Fruit fly (Drosophila melanogaster) whole organism, embryonic: ENCODE data around the gene Pex1.

ENCODE experiments used
- Atf3 ChIP-seq: fragments of 200-800 bp; sonication (Bioruptor generic); optimal IDR thresholded peaks from 3 replicates; lab custom pipeline; 2016; ENCODE audit warnings: missing biosample characterization, missing genetic modification characterization
- BtbVII ChIP-seq: fragments of 200-800 bp; sonication (Bioruptor generic); optimal IDR thresholded peaks from 3 replicates; lab custom pipeline; 2017; ENCODE audit warnings: missing biosample characterization, mild to moderate bottlenecking, missing genetic modification characterization
- CG10543 ChIP-seq: fragments of 200-800 bp; sonication (Bioruptor generic); optimal IDR thresholded peaks from 3 replicates; lab custom pipeline; 2017; ENCODE audit warnings: missing biosample characterization, mild to moderate bottlenecking, missing genetic modification characterization, moderate library complexity
- CG10959 ChIP-seq: fragments of 200-800 bp; sonication (Bioruptor generic); IDR thresholded peaks from 2 replicates; pipeline ENCODE4 v1.3.6; 2022; ENCODE audit warnings: missing biosample characterization, missing genetic modification characterization
- CG10979 ChIP-seq: fragments of 200-800 bp; sonication (Bioruptor generic); optimal IDR thresholded peaks from 2 replicates; lab custom pipeline; 2018; ENCODE audit warnings: missing biosample characterization, mild to moderate bottlenecking, missing genetic modification characterization, moderate library complexity
- CG12219 ChIP-seq: fragments of 200-800 bp; sonication (Bioruptor generic); optimal IDR thresholded peaks from 3 replicates; lab custom pipeline; 2018; ENCODE audit warnings: missing biosample characterization, mild to moderate bottlenecking, missing genetic modification characterization
- CG12744 ChIP-seq: fragments of 200-800 bp; sonication (Bioruptor generic); optimal IDR thresholded peaks from 2 replicates; lab custom pipeline; 2016; ENCODE audit warnings: missing biosample characterization, missing genetic modification characterization
- CG13123 ChIP-seq: fragments of 200-800 bp; sonication (Bioruptor generic); optimal IDR thresholded peaks from 2 replicates; lab custom pipeline; 2016; ENCODE audit warnings: missing biosample characterization, missing genetic modification characterization
- CG2129 ChIP-seq: fragments of 200-800 bp; sonication (Bioruptor generic); IDR thresholded peaks from 2 replicates; pipeline ENCODE4 v1.3.6; 2022; ENCODE audit warnings: missing biosample characterization, missing genetic modification characterization; ENCODE audit not compliant: partially characterized antibody
- CG2678 ChIP-seq: fragments of 200-800 bp; sonication (Bioruptor generic); optimal IDR thresholded peaks from 3 replicates; lab custom pipeline; 2019; ENCODE audit warnings: missing biosample characterization, mild to moderate bottlenecking, missing genetic modification characterization, moderate library complexity
- CG2712 ChIP-seq: fragments of 200-800 bp; optimal IDR thresholded peaks from 3 replicates; lab custom pipeline; 2019; ENCODE audit warnings: missing biosample characterization, mild to moderate bottlenecking, missing genetic modification characterization, moderate library complexity
- CG30431 ChIP-seq: fragments of 200-800 bp; sonication (Bioruptor generic); optimal IDR thresholded peaks from 2 replicates; lab custom pipeline; 2017; ENCODE audit warnings: missing biosample characterization, missing genetic modification characterization
- CG32767 ChIP-seq: fragments of 200-800 bp; sonication (Bioruptor generic); IDR thresholded peaks from 2 replicates; pipeline ENCODE4 v1.3.6; 2022; ENCODE audit warnings: missing biosample characterization, missing genetic modification characterization
- CG4328 ChIP-seq: fragments of 200-800 bp; sonication (Bioruptor generic); optimal IDR thresholded peaks from 3 replicates; lab custom pipeline; 2017; ENCODE audit warnings: missing biosample characterization, missing genetic modification reagents, missing genetic modification characterization
- CG6272 ChIP-seq: fragments of 200-800 bp; sonication (Bioruptor generic); IDR thresholded peaks from 2 replicates; pipeline ENCODE4 v1.3.6; 2022; ENCODE audit warnings: missing biosample characterization, missing genetic modification characterization
- CG6654 ChIP-seq: fragments of 200-800 bp; sonication (Bioruptor generic); optimal IDR thresholded peaks from 2 replicates; lab custom pipeline; 2017; ENCODE audit warnings: missing biosample characterization, mild to moderate bottlenecking, missing genetic modification characterization
- Fer3 ChIP-seq: fragments of 200-800 bp; sonication (Bioruptor generic); optimal IDR thresholded peaks from 2 replicates; lab custom pipeline; 2018; ENCODE audit warnings: missing biosample characterization, mild to moderate bottlenecking, missing genetic modification characterization, moderate library complexity
- Gug ChIP-seq: fragments of 200-800 bp; sonication (Bioruptor generic); IDR thresholded peaks from 4 replicates; pipeline ENCODE4 v1.3.6; 2022; ENCODE audit warnings: missing biosample characterization, missing genetic modification characterization
- HLHmδ ChIP-seq: fragments of 200-800 bp; sonication (Bioruptor generic); optimal IDR thresholded peaks from 2 replicates; lab custom pipeline; 2018; ENCODE audit warnings: missing biosample characterization, mild to moderate bottlenecking, missing genetic modification characterization, moderate library complexity
- Lpt ChIP-seq: fragments of >200 bp; optimal IDR thresholded peaks from 2 replicates; lab custom pipeline; 2018; ENCODE audit warnings: missing biosample characterization, missing genetic modification characterization
- MESR4 ChIP-seq: fragments of 200-800 bp; sonication (Bioruptor generic); optimal IDR thresholded peaks from 2 replicates; lab custom pipeline; 2018; ENCODE audit warnings: missing biosample characterization, mild to moderate bottlenecking, missing genetic modification characterization, moderate library complexity
- Sox100B ChIP-seq: fragments of 200-800 bp; sonication (Bioruptor generic); optimal IDR thresholded peaks from 3 replicates; lab custom pipeline; 2018; ENCODE audit warnings: missing biosample characterization, mild to moderate bottlenecking, missing genetic modification characterization
- Sry-β ChIP-seq: fragments of 200-800 bp; sonication (Bioruptor generic); optimal IDR thresholded peaks from 2 replicates; lab custom pipeline; 2018; ENCODE audit warnings: missing biosample characterization, mild to moderate bottlenecking, missing genetic modification characterization, moderate library complexity
- Sry-δ ChIP-seq: fragments of 200-800 bp; sonication (Bioruptor generic); optimal IDR thresholded peaks from 2 replicates; lab custom pipeline; 2016; ENCODE audit warnings: missing biosample characterization, missing genetic modification characterization
- ato ChIP-seq: fragments of 200-800 bp; sonication (Bioruptor generic); IDR thresholded peaks from 2 replicates; pipeline ENCODE4 v1.3.6; 2022; ENCODE audit warnings: missing biosample characterization, missing genetic modification characterization; ENCODE audit not compliant: partially characterized antibody
- btn ChIP-seq: fragments of 200-800 bp; sonication (Bioruptor generic); optimal IDR thresholded peaks from 2 replicates; lab custom pipeline; 2016; ENCODE audit warnings: missing biosample characterization, missing genetic modification characterization
- cad ChIP-seq: fragments of >200 bp; optimal IDR thresholded peaks from 2 replicates; lab custom pipeline; 2017; ENCODE audit warnings: missing biosample characterization, missing genetic modification characterization
- cato ChIP-seq: fragments of 200-800 bp; sonication (Bioruptor generic); optimal IDR thresholded peaks from 2 replicates; lab custom pipeline; 2016; ENCODE audit warnings: missing biosample characterization, missing genetic modification characterization, borderline replicate concordance
- chn ChIP-seq: fragments of 200-800 bp; sonication (Bioruptor generic); optimal IDR thresholded peaks from 2 replicates; lab custom pipeline; 2016; ENCODE audit warnings: missing biosample characterization, missing genetic modification characterization
- fd64A ChIP-seq: fragments of 200-800 bp; sonication (Bioruptor generic); optimal IDR thresholded peaks from 3 replicates; lab custom pipeline; 2018; ENCODE audit warnings: missing biosample characterization, mild to moderate bottlenecking, missing genetic modification characterization
- her ChIP-seq: fragments of 200-800 bp; sonication (Bioruptor generic); optimal IDR thresholded peaks from 2 replicates; lab custom pipeline; 2016; ENCODE audit warnings: missing biosample characterization, missing genetic modification characterization
- insv ChIP-seq, 2 experiments: fragments of 200-800 bp; sonication (Bioruptor generic); optimal IDR thresholded peaks; 3 replicates each; lab custom pipeline; 2016 to 2018; ENCODE audit warnings: missing biosample characterization in 2 of 2, missing genetic modification characterization in 2 of 2
- jigr1 ChIP-seq: fragments of 200-800 bp; sonication (Bioruptor generic); IDR thresholded peaks from 3 replicates; pipeline ENCODE4 v1.3.6; 2022; ENCODE audit warnings: missing biosample characterization, missing genetic modification characterization
- lbe ChIP-seq: fragments of 200-800 bp; sonication (Bioruptor generic); optimal IDR thresholded peaks from 2 replicates; lab custom pipeline; 2016; ENCODE audit warnings: missing biosample characterization, mild to moderate bottlenecking, missing genetic modification characterization
- mld ChIP-seq: fragments of 200-800 bp; sonication (Bioruptor generic); IDR thresholded peaks from 3 replicates; pipeline ENCODE4 v1.3.6; 2022; ENCODE audit warnings: missing biosample characterization, missing genetic modification characterization; ENCODE audit not compliant: partially characterized antibody
- nerfin-1 ChIP-seq: fragments of 200-800 bp; sonication (Bioruptor generic); optimal IDR thresholded peaks from 3 replicates; lab custom pipeline; 2019; ENCODE audit warnings: missing biosample characterization, mild to moderate bottlenecking, missing genetic modification characterization, moderate library complexity
- nom ChIP-seq: fragments of 200-800 bp; sonication (Bioruptor generic); optimal IDR thresholded peaks from 2 replicates; lab custom pipeline; 2017; ENCODE audit warnings: missing biosample characterization, missing genetic modification characterization, mild to moderate bottlenecking, moderate library complexity, missing genetic modification reagents
- odd ChIP-seq: fragments of 200-800 bp; sonication (Bioruptor generic); optimal IDR thresholded peaks from 2 replicates; lab custom pipeline; 2017; ENCODE audit warnings: missing biosample characterization, mild to moderate bottlenecking, missing genetic modification characterization
- p53 ChIP-seq: fragments of 200-800 bp; sonication (Bioruptor generic); optimal IDR thresholded peaks from 2 replicates; lab custom pipeline; 2016; ENCODE audit warnings: missing biosample characterization, missing genetic modification characterization
- pb ChIP-seq: fragments of 200-800 bp; sonication (Bioruptor generic); optimal IDR thresholded peaks from 3 replicates; lab custom pipeline; 2016; ENCODE audit warnings: missing biosample characterization, missing genetic modification characterization
- ro ChIP-seq: fragments of 200-800 bp; sonication (Bioruptor generic); IDR thresholded peaks from 2 replicates; pipeline ENCODE4 v1.3.6; 2022; ENCODE audit warnings: missing biosample characterization, missing genetic modification characterization
- shn ChIP-seq: fragments of 200-800 bp; sonication (Bioruptor generic); optimal IDR thresholded peaks from 3 replicates; lab custom pipeline; 2016; ENCODE audit warnings: missing biosample characterization, missing genetic modification characterization
- tap ChIP-seq: fragments of 200-800 bp; optimal IDR thresholded peaks from 3 replicates; lab custom pipeline; 2019; ENCODE audit warnings: missing biosample characterization, mild to moderate bottlenecking, missing genetic modification characterization, moderate library complexity
- vnd ChIP-seq: fragments of 200-800 bp; sonication (Bioruptor generic); IDR thresholded peaks from 3 replicates; pipeline ENCODE4 v1.3.6; 2022; ENCODE audit warnings: missing biosample characterization, missing genetic modification characterization; ENCODE audit not compliant: partially characterized antibody
- zf30C ChIP-seq: fragments of 200-800 bp; sonication (Bioruptor generic); optimal IDR thresholded peaks from 3 replicates; lab custom pipeline; 2018; ENCODE audit warnings: missing biosample characterization, mild to moderate bottlenecking, missing genetic modification characterization

Pex1 gene

DNA sequence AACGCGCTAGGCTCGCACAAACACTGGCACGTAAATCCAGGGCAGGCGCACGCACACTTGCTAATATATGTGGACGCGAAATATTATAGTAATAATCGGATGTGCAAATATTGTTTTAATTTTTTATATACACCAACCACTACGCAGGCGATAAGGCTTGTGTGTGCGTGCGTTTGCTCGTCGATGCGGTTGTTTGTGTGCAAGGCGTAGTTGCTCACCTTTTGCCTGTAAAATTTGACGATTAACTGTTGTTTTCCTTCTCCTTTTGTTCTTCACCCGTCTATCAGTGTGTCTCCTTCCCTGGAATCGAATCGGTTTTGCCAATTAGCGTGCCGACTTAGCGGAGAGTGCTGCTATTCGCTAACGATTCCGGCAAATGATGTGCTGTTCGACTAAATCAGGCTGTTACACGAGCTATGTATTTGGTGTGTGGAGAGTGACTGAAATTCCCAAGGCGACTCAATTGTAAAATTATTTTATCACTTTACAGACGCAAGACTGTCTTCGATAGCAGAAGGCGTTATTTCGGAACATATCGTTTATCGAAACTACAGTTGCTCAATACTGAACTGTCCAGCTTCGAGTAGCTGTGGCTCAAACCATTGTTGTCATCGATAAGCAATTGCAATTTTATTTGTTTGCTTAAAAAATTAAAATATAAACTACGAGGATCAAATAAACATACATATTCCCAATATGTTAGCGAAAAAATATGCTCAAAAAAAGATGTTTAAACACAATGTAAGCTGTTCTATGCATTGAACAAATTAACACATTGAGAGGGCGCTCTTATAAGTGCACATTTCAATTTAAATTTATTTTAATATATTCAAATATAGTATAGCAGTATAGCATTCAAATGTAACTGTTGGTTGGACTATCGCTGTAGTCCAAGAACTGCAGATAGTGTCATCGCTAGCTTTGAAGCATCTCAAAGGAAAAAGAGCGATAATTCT lies 40.2 kb upstream of the Pex1 start, which contains the start of the genes CG6650 and endos (continued):
- TF ChIP-seq her (GFP tag; lab: Kevin White, UChicago) (peak; percentile 39), CG4328 (GFP tag; lab: Kevin White, UChicago) (peak; percentile 66)

- TF ChIP-seq p53, result no peak
- TF ChIP-seq CG13123 (GFP tag; lab: Kevin White, UChicago), result no peak
- TF ChIP-seq tap (tag; lab: Kevin White, UChicago), result no peak
- TF ChIP-seq insv (GFP tag; optimal IDR thresholded peaks at IDR 0.05; lab: Kevin White, UChicago), result no peak
- no peak for TF ChIP-seq cato (GFP tag; lab: Kevin White, UChicago)
- TF ChIP-seq shn (GFP tag; lab: Kevin White, UChicago), result no peak
- TF ChIP-seq Sox100B (GFP tag; lab: Kevin White, UChicago), result no peak
- TF ChIP-seq CG32767 (GFP tag; lab: Robert Waterston, UW), result no peak
- TF ChIP-seq nom (GFP tag; lab: Kevin White, UChicago), result no peak
- no peak for TF ChIP-seq zf30C (GFP tag; lab: Kevin White, UChicago)
- no peak for TF ChIP-seq pb (GFP tag; lab: Kevin White, UChicago)
- TF ChIP-seq, all 482 proteins: peak for 0
Observed at dm6 chr3L:14034476-14034875, 37.2 kb upstream of the Pex1 start, which contains the start of gene CG6661. Gene CG6661, plus strand, starts transcription at chr3L:14034776.

- TF ChIP-seq btn (no peak), CG6272 (no peak), Sry-δ (GFP tag; lab: Kevin White, UChicago) (peak; percentile 98), chn (peak; percentile 45), mld (GFP tag; lab: Robert Waterston, UW) (peak; percentile 99), CG6654 (GFP tag; lab: Kevin White, UChicago) (no peak), CG2712 (peak; percentile 42), cad (GFP tag; lab: Kevin White, UChicago) (no peak), nerfin-1 (peak; percentile 42), CG10543 (GFP tag; lab: Kevin White, UChicago) (peak; percentile 29), BtbVII (GFP tag; lab: Kevin White, UChicago) (peak; percentile 22), fd64A (GFP tag; lab: Kevin White, UChicago) (no peak), ato (GFP tag; lab: Robert Waterston, UW) (peak; percentile 99), jigr1 (GFP tag; lab: Robert Waterston, UW) (no peak), Atf3 (no peak), CG2129 (GFP tag; lab: Robert Waterston, UW) (peak; percentile 96), MESR4 (GFP tag; lab: Kevin White, UChicago) (peak; percentile 45), Gug (no peak; the same call in 3 of the 4 replicates), HLHmδ (no peak), odd (no peak), CG32767 (GFP tag; lab: Robert Waterston, UW) (no peak), Fer3 (tag; lab: Kevin White, UChicago) (peak; percentile 10), Lpt (GFP tag; lab: Kevin White, UChicago) (no peak), CG30431 (GFP tag; lab: Kevin White, UChicago) (no peak), Sry-β (GFP tag; lab: Kevin White, UChicago) (no peak), CG10979 (tag; lab: Kevin White, UChicago) (peak; percentile 25), lbe (GFP tag; lab: Kevin White, UChicago) (peak; percentile 64), CG2678 (peak; percentile 7), CG10959 (no peak), CG12744 (GFP tag; lab: Kevin White, UChicago) (no peak), CG12219 (GFP tag; lab: Kevin White, UChicago) (no peak), ro (GFP tag; lab: Robert Waterston, UW) (no peak), vnd (GFP tag; lab: Robert Waterston, UW) (peak; percentile 99)
Observed at dm6 chr3L:14036867-14037313, 34.8 kb upstream of the Pex1 start, which contains the start of gene Hsp110. Gene Hsp110, plus strand, starts transcription at chr3L:14037019.
